Fruit fly (Drosophila melanogaster) S2 (cell line): ENCODE measurements around the gene eco.

Experiments used
- CG8478 ChIP-seq: fragments of >200 bp; optimal IDR thresholded peaks from 2 replicates; lab custom pipeline; 2018
- CTCF ChIP-seq, 2 experiments: fragments of >200 bp; optimal IDR thresholded peaks; 2 replicates each; lab custom pipeline; 2018

DNA sequence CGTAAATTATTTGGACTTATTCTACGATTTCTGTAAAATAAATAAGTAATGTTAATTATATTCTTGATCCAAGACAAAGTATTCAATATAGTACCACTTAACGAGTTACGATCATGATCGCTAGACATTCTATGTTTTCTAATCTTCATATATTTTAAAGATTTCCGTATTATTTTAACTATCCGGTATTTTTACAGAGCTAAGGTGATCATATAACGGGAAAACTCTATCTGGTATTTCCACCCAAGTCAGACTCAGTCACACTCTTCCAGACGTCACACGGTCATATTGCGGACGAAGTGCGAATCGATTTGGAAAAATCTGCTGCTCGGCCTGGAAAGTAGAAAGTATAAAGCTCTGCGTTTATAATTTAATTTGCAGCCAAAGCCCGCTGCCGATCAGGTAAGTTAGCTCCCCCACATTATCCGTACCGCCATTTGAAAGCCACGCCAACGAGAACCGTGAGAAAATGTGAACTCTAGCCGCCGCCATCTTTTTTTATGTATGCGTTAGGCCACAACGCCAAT lies at the start of gene eco, which contains the start of gene lark:
- TF ChIP-seq CG8478 (lab: Kevin White, UChicago): no peak
- TF ChIP-seq CTCF (optimal IDR thresholded peaks at IDR 0.05; lab: Kevin White, UChicago): no peak
